Worm (Caenorhabditis elegans) whole organism, midembryonic: ENCODE measurements around the gene nars-2.

Source experiments
- flt-1 ChIP-seq: fragments of 200-800 bp; sonication (Bioruptor generic); IDR thresholded peaks from 2 replicates; pipeline ENCODE4 v1.3.6; 2022; ENCODE audit warnings: missing genetic modification characterization, missing compliant biosample characterization
- med-1 ChIP-seq: sonication (generic microtip); optimal IDR thresholded peaks from 2 replicates; lab custom pipeline; 2017; ENCODE audit warnings: missing genetic modification characterization, mild to moderate bottlenecking, missing compliant biosample characterization, antibody characterized with exemption, missing genetic modification reagents; ENCODE audit not compliant: insufficient read depth
- ztf-23 ChIP-seq: fragments of 200-800 bp; sonication (Bioruptor generic); IDR thresholded peaks from 2 replicates; pipeline ENCODE4 v1.3.6; 2022; ENCODE audit warnings: missing genetic modification reagents, missing genetic modification characterization, missing compliant biosample characterization

DNA sequence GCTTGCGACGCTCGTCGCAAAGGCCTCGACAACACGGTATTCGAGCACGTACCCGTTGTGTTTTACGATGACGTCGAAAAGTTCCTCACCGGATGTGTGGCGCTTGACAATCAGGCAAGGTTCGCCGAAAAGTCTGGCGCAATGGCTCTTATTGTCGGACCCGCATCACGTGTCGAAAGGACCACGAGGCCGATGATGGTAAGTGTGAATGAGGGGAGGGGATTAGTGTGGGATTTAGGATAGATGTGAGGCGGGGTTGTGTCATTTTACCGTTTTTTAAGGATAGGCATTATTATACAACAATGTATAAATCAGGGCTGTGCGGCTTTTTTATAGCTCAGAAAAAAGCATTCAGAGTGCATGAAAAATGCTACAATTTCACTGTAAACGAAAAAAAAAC is 40.7 kb downstream of the nars-2 start:
- no peak for TF ChIP-seq flt-1 (GFP tag; lab: Robert Waterston, UW)
- no peak for TF ChIP-seq ztf-23 (GFP tag; lab: Robert Waterston, UW)
- TF ChIP-seq med-1 (GFP tag; lab: Kevin White, UChicago) = no peak
